Worm (Caenorhabditis elegans): ENCODE data around the gene sri-72.

sri-72 gene

DNA sequence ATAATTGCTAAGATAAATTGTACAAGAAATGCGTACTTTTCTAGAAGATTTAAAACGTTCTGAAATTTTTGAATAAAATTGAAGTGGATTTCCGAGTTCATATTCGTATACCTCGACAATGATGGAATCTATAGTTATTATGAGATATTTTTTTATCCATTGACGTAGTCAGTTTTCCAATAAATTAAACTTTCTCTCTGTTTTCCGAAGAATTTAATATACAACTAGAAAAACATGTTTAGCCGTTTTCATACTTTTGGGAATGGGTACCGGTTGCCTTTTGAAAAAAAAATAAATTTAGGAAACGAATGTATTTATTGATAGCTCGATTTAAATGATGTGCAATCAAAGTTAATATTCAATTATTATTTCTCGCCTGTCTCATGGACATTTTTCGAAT is 40.8 kb upstream of the sri-72 start, which contains the start of gene srw-109:
TSS of gene srw-109 (minus strand) at position 101 of the 400 bp plus-strand sequence.
- TF ChIP-seq C34B4.2 (tag; optimal IDR thresholded peaks at IDR 0.05) (no peak), ets-5 (GFP tag; IDR thresholded peaks at IDR 0.05) (no peak), unc-62 (GFP tag; optimal IDR thresholded peaks at IDR 0.05) (no peak), zag-1 (tag; optimal IDR thresholded peaks at IDR 0.05) (no peak), pqm-1 (tag; optimal IDR thresholded peaks at IDR 0.05) (no peak), C16A3.4 (tag; optimal IDR thresholded peaks at IDR 0.05) (no peak), ama-1 (optimal IDR thresholded peaks at IDR 0.05) (no peak), fkh-8 (tag; optimal IDR thresholded peaks at IDR 0.05) (no peak), isw-1 (GFP tag; IDR thresholded peaks at IDR 0.05) (no peak), Y116A8C.19 (tag; optimal IDR thresholded peaks at IDR 0.05; ENCODE audit: borderline replicate concordance) (no peak), sup-37 (GFP tag; optimal IDR thresholded peaks at IDR 0.05) (no peak), lin-15B (tag; optimal IDR thresholded peaks at IDR 0.05) (no peak), lin-14 (GFP tag; optimal IDR thresholded peaks at IDR 0.05) (no peak), fkh-4 (tag; optimal IDR thresholded peaks at IDR 0.05; ENCODE audit: borderline replicate concordance) (no peak), unc-30 (tag; optimal IDR thresholded peaks at IDR 0.05) (no peak), nhr-237 (tag; optimal IDR thresholded peaks at IDR 0.05) (no peak), mdl-1 (tag; optimal IDR thresholded peaks at IDR 0.05) (no peak), hlh-4 (tag; optimal IDR thresholded peaks at IDR 0.05) (no peak), nhr-84 (tag; optimal IDR thresholded peaks at IDR 0.05) (no peak), efl-1 (optimal IDR thresholded peaks at IDR 0.05) (no peak), efl-1 (GFP tag; optimal IDR thresholded peaks at IDR 0.05 in 1 of 2) (no peak)

DNA sequence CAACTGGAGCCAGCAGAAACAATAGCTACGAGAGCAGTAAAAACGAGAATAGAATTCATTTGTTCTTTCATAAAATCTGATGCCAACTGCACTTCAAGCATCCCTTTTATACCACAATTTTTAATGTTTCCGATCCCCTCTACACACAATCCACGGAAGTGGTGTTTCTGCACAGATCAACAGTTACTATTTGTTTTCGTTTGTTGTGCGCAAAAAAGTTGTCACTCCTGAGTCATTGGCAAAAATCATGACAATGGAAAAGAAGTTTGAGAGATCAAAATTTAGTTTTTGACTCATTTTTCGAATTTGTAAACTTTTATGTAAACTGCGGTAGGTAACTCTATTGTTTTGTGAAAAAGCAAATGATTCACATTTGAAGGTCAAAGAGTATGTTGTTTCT is 36.1 kb upstream of the sri-72 start, which contains the start of gene srlf-37:
TSS of gene srlf-37 (minus strand) at position 101 of the 400 bp plus-strand sequence.
- TF ChIP-seq sup-37 (GFP tag; optimal IDR thresholded peaks at IDR 0.05): no peak
- TF ChIP-seq hlh-4 (tag; optimal IDR thresholded peaks at IDR 0.05): no peak
- no peak for TF ChIP-seq lir-3 (tag; optimal IDR thresholded peaks at IDR 0.05; ENCODE audit: poor library complexity)
- no peak for TF ChIP-seq ama-1 (optimal IDR thresholded peaks at IDR 0.05)
- TF ChIP-seq zag-1 (tag; optimal IDR thresholded peaks at IDR 0.05): no peak
- TF ChIP-seq grh-1 (GFP tag; IDR thresholded peaks at IDR 0.05): no peak
- no peak for TF ChIP-seq ceh-8 (GFP tag; optimal IDR thresholded peaks at IDR 0.05)
- no peak for TF ChIP-seq irx-1 (tag; optimal IDR thresholded peaks at IDR 0.05)
- no peak for TF ChIP-seq sptf-1 (tag; optimal IDR thresholded peaks at IDR 0.05)

DNA sequence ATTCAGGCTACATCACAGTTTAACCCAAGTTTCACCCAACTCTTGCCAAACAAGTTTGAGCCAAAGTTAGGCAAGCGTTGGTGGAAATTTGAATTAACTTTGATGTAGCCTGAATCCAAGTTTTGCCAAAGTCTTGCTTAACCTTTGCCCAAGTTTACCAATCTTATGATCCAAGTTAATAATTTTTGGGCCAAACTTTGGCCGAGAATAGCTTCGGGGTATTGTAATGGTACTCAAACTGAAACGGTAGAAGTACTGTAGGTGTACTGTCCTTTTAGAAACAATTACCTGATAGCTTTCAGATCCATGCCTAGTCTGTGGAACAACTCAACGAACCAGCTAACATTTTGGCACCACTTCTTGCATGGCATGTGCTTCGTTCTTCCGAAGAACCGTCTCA is 32.2 kb upstream of the sri-72 start, which contains the start of gene nhr-251:
TSS of gene nhr-251 (plus strand) at position 301 of the 400 bp plus-strand sequence.
- TF ChIP-seq Y116A8C.19 (tag; optimal IDR thresholded peaks at IDR 0.05; ENCODE audit: borderline replicate concordance): no peak
- TF ChIP-seq zip-4 (GFP tag; optimal IDR thresholded peaks at IDR 0.05): no peak
- TF ChIP-seq mep-1 (tag; optimal IDR thresholded peaks at IDR 0.05): no peak
- no peak for TF ChIP-seq tlp-1 (tag; optimal IDR thresholded peaks at IDR 0.05)
- no peak for TF ChIP-seq ceh-8 (GFP tag; optimal IDR thresholded peaks at IDR 0.05)
- no peak for TF ChIP-seq isw-1 (GFP tag; IDR thresholded peaks at IDR 0.05)
- TF ChIP-seq C16A3.4 (tag; optimal IDR thresholded peaks at IDR 0.05): no peak
- TF ChIP-seq C34B4.2 (tag; optimal IDR thresholded peaks at IDR 0.05): no peak
- TF ChIP-seq nhr-76 (tag; optimal IDR thresholded peaks at IDR 0.05): no peak
- no peak for TF ChIP-seq snpc-4 (tag; optimal IDR thresholded peaks at IDR 0.05)
- no peak for TF ChIP-seq aha-1 (tag; optimal IDR thresholded peaks at IDR 0.05)
- no peak for TF ChIP-seq nhr-11 (tag; optimal IDR thresholded peaks at IDR 0.05)

DNA sequence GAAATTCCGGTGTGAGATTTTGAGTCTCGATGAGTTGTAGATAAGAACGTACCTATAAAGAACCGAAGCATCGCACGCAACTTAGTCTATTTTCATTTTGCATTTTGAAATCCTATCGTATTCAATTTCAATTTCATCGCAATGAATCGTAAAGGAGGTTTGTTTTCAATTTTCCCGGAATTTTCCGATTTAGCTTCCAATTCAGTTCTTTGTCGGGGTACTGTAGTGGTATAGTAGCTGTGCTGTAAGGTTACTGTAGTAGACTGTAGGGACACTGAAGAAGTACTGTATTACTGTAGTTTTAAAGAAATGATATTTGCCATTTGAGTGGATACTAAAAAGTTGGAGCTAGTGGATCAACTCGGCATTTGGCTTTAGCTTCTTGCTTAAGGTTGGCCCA is 31.8 kb upstream of the sri-72 start:
- TF ChIP-seq unc-30 (tag; optimal IDR thresholded peaks at IDR 0.05) (no peak), efl-1 (optimal IDR thresholded peaks at IDR 0.05) (no peak), efl-1 (GFP tag; optimal IDR thresholded peaks at IDR 0.05 in 1 of 2) (peak in 1 of 2 experiments; percentile 3)

DNA sequence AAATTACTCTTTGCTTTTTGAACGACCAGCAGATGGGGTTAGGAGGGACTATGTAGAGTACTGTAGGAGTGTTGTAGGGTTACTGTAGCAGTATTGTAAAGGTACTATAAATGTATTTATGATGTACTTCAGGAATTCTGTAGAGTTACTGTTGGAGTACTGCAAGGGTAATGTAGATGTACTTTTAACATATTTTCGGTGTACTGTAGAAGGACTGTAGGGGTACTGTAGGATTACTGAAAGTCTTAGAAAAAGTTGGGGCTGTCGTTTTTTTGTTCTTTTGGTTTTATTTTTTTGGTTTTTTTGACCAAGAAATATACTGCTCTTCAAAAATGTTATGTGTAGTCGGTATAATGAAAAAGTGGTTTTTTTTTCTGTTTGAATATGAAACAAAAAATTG is 30.6 kb upstream of the sri-72 start:
- TF ChIP-seq zag-1 (tag; optimal IDR thresholded peaks at IDR 0.05) (no peak), hlh-17 (GFP tag; optimal IDR thresholded peaks at IDR 0.05; ENCODE audit: borderline replicate concordance) (no peak), elt-3 (tag; optimal IDR thresholded peaks at IDR 0.05) (no peak), nhr-12 (tag; optimal IDR thresholded peaks at IDR 0.05) (no peak)
